Worm (Caenorhabditis elegans) whole organism, L3 larva: Measurements from ENCODE around the gene fbxa-188.

ENCODE experiments used
- aly-2 ChIP-seq: fragments of 150-350 bp; optimal IDR thresholded peaks from 2 replicates; lab custom pipeline; 2014; ENCODE audit warnings: missing biosample characterization, missing genetic modification characterization
- daf-12 ChIP-seq: fragments of 150-350 bp; optimal IDR thresholded peaks from 2 replicates; lab custom pipeline; 2014; ENCODE audit warnings: missing biosample characterization, missing genetic modification reagents, missing genetic modification characterization
- elt-1 ChIP-seq: fragments of 150-350 bp; optimal IDR thresholded peaks from 2 replicates; lab custom pipeline; 2014; ENCODE audit warnings: missing biosample characterization, missing genetic modification characterization
- eor-1 ChIP-seq, 2 experiments: fragments of 150-350 bp; optimal IDR thresholded peaks; 2 replicates each; lab custom pipeline; 2014 to 2018; ENCODE audit warnings: missing biosample characterization in 2 of 2, missing genetic modification characterization in 2 of 2
- lin-15B ChIP-seq: fragments of 150-350 bp; optimal IDR thresholded peaks from 2 replicates; lab custom pipeline; 2014; ENCODE audit warnings: missing biosample characterization, missing genetic modification characterization
- lin-39 ChIP-seq: fragments of 150-350 bp; optimal IDR thresholded peaks from 2 replicates; lab custom pipeline; 2018; ENCODE audit warnings: missing biosample characterization, missing genetic modification reagents, missing genetic modification characterization
- nhr-11 ChIP-seq: fragments of 150-350 bp; optimal IDR thresholded peaks from 2 replicates; lab custom pipeline; 2014; ENCODE audit warnings: missing biosample characterization, missing genetic modification characterization
- nhr-12 ChIP-seq: fragments of 150-350 bp; optimal IDR thresholded peaks from 2 replicates; lab custom pipeline; 2014; ENCODE audit warnings: missing biosample characterization, missing genetic modification characterization
- nhr-23 ChIP-seq: fragments of 150-350 bp; optimal IDR thresholded peaks from 2 replicates; lab custom pipeline; 2014; ENCODE audit warnings: missing biosample characterization, missing genetic modification reagents, missing genetic modification characterization
- nhr-43 ChIP-seq: sonication (generic microtip); optimal IDR thresholded peaks from 2 replicates; lab custom pipeline; 2016; ENCODE audit warnings: mild to moderate bottlenecking, missing genetic modification characterization, missing compliant biosample characterization; ENCODE audit not compliant: poor library complexity, severe bottlenecking
- nhr-67 ChIP-seq: fragments of 150-350 bp; optimal IDR thresholded peaks from 2 replicates; lab custom pipeline; 2014; ENCODE audit warnings: missing biosample characterization, missing genetic modification characterization
- snpc-4 ChIP-seq: fragments of 150-350 bp; optimal IDR thresholded peaks from 2 replicates; lab custom pipeline; 2014; ENCODE audit warnings: missing biosample characterization, missing genetic modification characterization
- unc-62 ChIP-seq: fragments of 150-350 bp; sonication (generic microtip); optimal IDR thresholded peaks from 4 replicates; lab custom pipeline; 2014; ENCODE audit warnings: missing biosample characterization, missing genetic modification reagents, missing genetic modification characterization

DNA sequence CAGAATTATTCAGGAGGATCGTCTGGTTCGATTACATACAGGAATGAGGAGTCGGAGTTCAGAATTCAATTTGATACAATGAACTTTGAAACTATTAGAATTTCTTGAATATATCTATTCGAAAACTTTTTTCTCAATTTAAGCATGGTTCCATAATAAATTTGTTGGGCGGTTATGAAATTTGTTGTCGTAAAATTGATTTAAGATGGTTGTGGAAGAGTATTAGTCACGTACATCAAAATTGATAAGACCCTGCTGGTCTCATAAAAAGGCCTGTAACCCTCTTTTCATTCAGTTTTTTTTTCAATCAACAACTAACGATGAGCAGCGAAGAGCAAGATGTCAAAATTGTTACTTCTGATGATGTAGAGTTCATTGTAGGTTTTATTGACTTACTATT is 2.9 kb upstream of the fbxa-188 start, which contains the start of gene skr-5:
- no peak for TF ChIP-seq elt-1 (tag; lab: Kevin White, UChicago)
- TF ChIP-seq aly-2: no peak
- TF ChIP-seq nhr-67 (tag; lab: Kevin White, UChicago): no peak
- no peak for TF ChIP-seq lin-15B (tag; lab: Kevin White, UChicago)
- no peak for TF ChIP-seq nhr-11 (tag; lab: Kevin White, UChicago)
- no peak for TF ChIP-seq lin-39 (tag; lab: Kevin White, UChicago)
- no peak for TF ChIP-seq snpc-4
- TF ChIP-seq nhr-12 (tag; lab: Kevin White, UChicago): no peak
- no peak for TF ChIP-seq daf-12 (tag; lab: Kevin White, UChicago)
- TF ChIP-seq nhr-43 (tag; lab: Kevin White, UChicago): no peak
- TF ChIP-seq unc-62 (GFP tag; lab: Kevin White, UChicago): no peak
- TF ChIP-seq eor-1 (tag; optimal IDR thresholded peaks at IDR 0.05; lab: Kevin White, UChicago): no peak
- no peak for TF ChIP-seq nhr-23 (tag; lab: Kevin White, UChicago)
